Fruit fly (Drosophila melanogaster) Kc167 (cell line): ENCODE results near the gene CG15537.

ENCODE experiments used
- Myc ChIP-seq: fragments of >200 bp; optimal IDR thresholded peaks from 2 replicates; lab custom pipeline; 2017; ENCODE audit warnings: missing external identifiers
- Sin3A ChIP-seq: fragments of >200 bp; optimal IDR thresholded peaks from 2 replicates; lab custom pipeline; 2018; ENCODE audit warnings: missing external identifiers
- h ChIP-seq: fragments of >200 bp; optimal IDR thresholded peaks from 3 replicates; lab custom pipeline; 2018; ENCODE audit warnings: missing external identifiers
- insv ChIP-seq: fragments of >200 bp; optimal IDR thresholded peaks from 3 replicates; lab custom pipeline; 2018; ENCODE audit warnings: missing external identifiers
- psq ChIP-seq: fragments of >200 bp; optimal IDR thresholded peaks from 2 replicates; lab custom pipeline; 2017; ENCODE audit warnings: missing external identifiers
- ttk ChIP-seq: sonication (Bioruptor generic); optimal IDR thresholded peaks from 2 replicates; lab custom pipeline; 2017; ENCODE audit warnings: missing external identifiers

Gene CG15537

dm6 chr3R:30393909-30394308 lies 49.5 kb downstream of the CG15537 start:
- TF ChIP-seq Sin3A (lab: Kevin White, UChicago) = no peak
- no peak for TF ChIP-seq h (lab: Kevin White, UChicago)
- TF ChIP-seq ttk (lab: Kevin White, UChicago) = no peak
- no peak for TF ChIP-seq Myc (lab: Kevin White, UChicago)
- TF ChIP-seq psq (lab: Kevin White, UChicago) = no peak
- TF ChIP-seq insv = no peak

dm6 chr3R:30391950-30392349 lies 51.4 kb downstream of the CG15537 start:
- TF ChIP-seq h (lab: Kevin White, UChicago) (no peak), Sin3A (lab: Kevin White, UChicago) (no peak), insv (no peak), ttk (lab: Kevin White, UChicago) (no peak), psq (lab: Kevin White, UChicago) (no peak), Myc (lab: Kevin White, UChicago) (no peak)

- no peak for TF ChIP-seq psq (lab: Kevin White, UChicago)
- no peak for TF ChIP-seq h (lab: Kevin White, UChicago)
- no peak for TF ChIP-seq ttk (lab: Kevin White, UChicago)
- no peak for TF ChIP-seq Sin3A (lab: Kevin White, UChicago)
- no peak for TF ChIP-seq Myc (lab: Kevin White, UChicago)
- TF ChIP-seq insv = no peak
These were observed 52.3 kb downstream of the CG15537 start for dm6 chr3R:30391098-30391497.

dm6 chr3R:30390304-30390703 lies 53.1 kb downstream of the CG15537 start:
- TF ChIP-seq ttk (lab: Kevin White, UChicago) (no peak), psq (lab: Kevin White, UChicago) (no peak)

dm6 chr3R:30389096-30389495 lies 54.3 kb downstream of the CG15537 start:
- TF ChIP-seq psq (lab: Kevin White, UChicago) (no peak), Sin3A (lab: Kevin White, UChicago) (no peak), h (lab: Kevin White, UChicago) (no peak), insv (no peak), ttk (lab: Kevin White, UChicago) (no peak), Myc (lab: Kevin White, UChicago) (no peak)

dm6 chr3R:30388215-30388871 lies 55.1 kb downstream of the CG15537 start:
- TF ChIP-seq h (lab: Kevin White, UChicago) (no peak), psq (lab: Kevin White, UChicago) (no peak), Myc (lab: Kevin White, UChicago) (no peak), insv (no peak), ttk (lab: Kevin White, UChicago) (no peak), Sin3A (lab: Kevin White, UChicago) (no peak)

dm6 chr3R:30387515-30388178 lies 55.8 kb downstream of the CG15537 start, which contains the start of the genes Fer2LCH and Fer1HCH:
TSS of gene Fer2LCH (plus strand) at chr3R:30387804.
TSS of gene Fer1HCH (minus strand) at chr3R:30388178.
- TF ChIP-seq insv (no peak), ttk (lab: Kevin White, UChicago) (no peak), Myc (lab: Kevin White, UChicago) (no peak), h (lab: Kevin White, UChicago) (no peak), psq (lab: Kevin White, UChicago) (no peak), Sin3A (lab: Kevin White, UChicago) (no peak)

- TF ChIP-seq insv (no peak), Myc (lab: Kevin White, UChicago) (no peak), psq (lab: Kevin White, UChicago) (no peak), Sin3A (lab: Kevin White, UChicago) (no peak), h (lab: Kevin White, UChicago) (no peak), ttk (lab: Kevin White, UChicago) (no peak)
These were observed 56.5 kb downstream of the CG15537 start for dm6 chr3R:30386759-30387437.

- TF ChIP-seq ttk (lab: Kevin White, UChicago) (no peak), insv (no peak), h (lab: Kevin White, UChicago) (no peak), Myc (lab: Kevin White, UChicago) (no peak), psq (lab: Kevin White, UChicago) (no peak), Sin3A (lab: Kevin White, UChicago) (no peak)
These were observed 57.9 kb downstream of the CG15537 start for dm6 chr3R:30385531-30385930.
